Fruit fly (Drosophila melanogaster): Measurements from ENCODE around the gene CG14715.

DNA sequence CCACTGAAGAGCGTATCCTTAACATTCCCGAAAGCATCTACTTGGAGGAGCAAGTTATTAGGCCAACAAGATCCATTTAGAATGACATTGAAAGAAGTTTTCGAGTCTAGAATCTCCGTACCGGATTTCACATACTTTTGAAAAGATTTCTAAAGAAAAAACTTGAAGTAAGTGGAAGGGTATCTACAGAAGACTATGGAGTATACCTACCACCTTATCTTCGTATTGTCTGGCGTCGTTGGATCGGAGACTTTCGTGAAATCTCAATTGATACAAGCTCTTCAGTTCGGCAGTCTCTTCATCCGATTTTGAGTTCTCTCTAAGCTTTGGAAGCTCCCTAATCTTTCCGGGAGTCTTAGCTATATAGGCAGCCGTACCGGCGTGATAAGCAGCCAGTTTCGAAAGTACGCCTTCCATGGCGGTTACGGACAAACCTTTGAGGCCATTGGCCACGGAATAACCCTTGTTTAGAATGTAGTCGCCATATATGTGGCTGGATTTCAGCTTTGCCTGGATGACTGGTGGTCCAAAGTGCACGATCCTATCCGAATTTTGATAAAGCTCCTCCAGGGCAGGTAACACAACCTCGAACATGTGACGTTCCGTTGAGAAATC, 16.9 kb downstream of the CG14715 start:
- TF ChIP-seq Jra (GFP tag; optimal IDR thresholded peaks at IDR 0.05) (no peak), br (GFP tag; optimal IDR thresholded peaks at IDR 0.05) (no peak), Sp1 (GFP tag; optimal IDR thresholded peaks at IDR 0.05) (no peak), GATAd (GFP tag; optimal IDR thresholded peaks at IDR 0.05) (no peak), Hnf4 (GFP tag; optimal IDR thresholded peaks at IDR 0.05) (no peak), sv (GFP tag; optimal IDR thresholded peaks at IDR 0.05) (no peak), h (GFP tag; optimal IDR thresholded peaks at IDR 0.05) (no peak)

All from whole organism, wandering third instar larva.